Fruit fly (Drosophila melanogaster): Measurements from ENCODE around the gene CG14963.

Gene CG14963

DNA sequence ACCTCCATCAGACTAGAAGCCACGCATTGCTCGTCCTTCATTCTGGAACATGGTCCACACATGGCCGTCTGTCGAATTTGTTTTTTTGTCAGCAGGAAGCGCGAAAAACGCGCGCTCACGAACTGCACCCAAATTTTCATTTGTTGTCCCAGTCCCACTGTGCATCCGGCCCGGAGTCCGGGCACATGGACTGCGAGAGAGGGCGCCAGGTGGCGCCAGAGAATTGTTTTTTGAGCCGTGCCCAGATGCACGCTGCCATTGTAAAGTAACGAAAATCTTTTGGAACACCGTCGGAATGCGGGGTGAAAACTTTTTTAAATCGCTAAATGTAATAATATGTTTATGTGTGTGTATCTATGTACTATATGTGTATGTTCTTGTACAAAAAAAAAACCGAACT lies 14.7 kb downstream of the CG14963 start:
- no peak for TF ChIP-seq hbn (GFP tag; IDR thresholded peaks at IDR 0.05; ENCODE audit: partially characterized antibody)
- no peak for TF ChIP-seq trem (tag; optimal IDR thresholded peaks at IDR 0.05)
- no peak for TF ChIP-seq sisA (GFP tag; IDR thresholded peaks at IDR 0.05)
- no peak for TF ChIP-seq dati (GFP tag; IDR thresholded peaks at IDR 0.05)
- no peak for TF ChIP-seq CG13296 (GFP tag; optimal IDR thresholded peaks at IDR 0.05)
- no peak for TF ChIP-seq CG18011 (GFP tag; optimal IDR thresholded peaks at IDR 0.05)
- TF ChIP-seq CG12104 (GFP tag; optimal IDR thresholded peaks at IDR 0.05), result no peak
- no peak for TF ChIP-seq toy (GFP tag; IDR thresholded peaks at IDR 0.05)
- no peak for TF ChIP-seq MTF-1 (GFP tag; optimal IDR thresholded peaks at IDR 0.05; ENCODE audit: borderline replicate concordance)
- no peak for TF ChIP-seq lov (optimal IDR thresholded peaks at IDR 0.05)
- no peak for TF ChIP-seq lov (GFP tag; IDR thresholded peaks at IDR 0.05)
- TF ChIP-seq CG33557 (GFP tag; optimal IDR thresholded peaks at IDR 0.05), result no peak
- no peak for TF ChIP-seq dmrt99B (tag; optimal IDR thresholded peaks at IDR 0.05)
- TF ChIP-seq nau (GFP tag; optimal IDR thresholded peaks at IDR 0.05), result no peak
- TF ChIP-seq cad (GFP tag; optimal IDR thresholded peaks at IDR 0.05), result no peak
- no peak for TF ChIP-seq z (GFP tag; IDR thresholded peaks at IDR 0.05)
- no peak for TF ChIP-seq CG17829 (tag; optimal IDR thresholded peaks at IDR 0.05)
- no peak for TF ChIP-seq Lpt (GFP tag; optimal IDR thresholded peaks at IDR 0.05)
- no peak for TF ChIP-seq CG2202 (tag; optimal IDR thresholded peaks at IDR 0.05)
- no peak for TF ChIP-seq MBD-R2 (GFP tag; IDR thresholded peaks at IDR 0.05)
- TF ChIP-seq Hr78 (GFP tag; optimal IDR thresholded peaks at IDR 0.05), result no peak

- peak; percentile 53 for TF ChIP-seq Med (GFP tag)
- TF ChIP-seq Stat92E (GFP tag; optimal IDR thresholded peaks at IDR 0.05), result no peak
- peak in 1 of 2 experiments; percentile 91 for TF ChIP-seq Dfd (GFP tag; optimal IDR thresholded peaks at IDR 0.05)
- no peak for TF ChIP-seq ase (GFP tag; IDR thresholded peaks at IDR 0.05)
- TF ChIP-seq Sry-β (GFP tag; optimal IDR thresholded peaks at IDR 0.05), result no peak
- TF ChIP-seq CG5953 (GFP tag; IDR thresholded peaks at IDR 0.05), result 0 out of 2 replicates have a peak, but pooled peaks have one; percentile 4
- 0 out of 2 replicates have a peak, but pooled peaks have one; percentile 21 for TF ChIP-seq CG42726 (GFP tag; IDR thresholded peaks at IDR 0.05; ENCODE audit: partially characterized antibody)
- TF ChIP-seq Ets65A (GFP tag), result peak; percentile 86
- TF ChIP-seq CG30403 (GFP tag; optimal IDR thresholded peaks at IDR 0.05), result no peak
- TF ChIP-seq sob (GFP tag; IDR thresholded peaks at IDR 0.05), result 0 out of 2 replicates have a peak, but pooled peaks have one; percentile 29
- TF ChIP-seq CG3995 (GFP tag; optimal IDR thresholded peaks at IDR 0.05), result no peak
Observed at dm6 chr3L:3150376-3150775, 22.0 kb downstream of the CG14963 start.

- TF ChIP-seq zf30C (GFP tag; optimal IDR thresholded peaks at IDR 0.05) (no peak), Mrtf (GFP tag; IDR thresholded peaks at IDR 0.05) (no peak), Med (GFP tag) (peak; percentile 12), eyg (GFP tag; optimal IDR thresholded peaks at IDR 0.05) (peak; percentile 1), Dref (GFP tag; IDR thresholded peaks at IDR 0.05) (peak; percentile 46), CG7987 (GFP tag; optimal IDR thresholded peaks at IDR 0.05) (no peak), abd-A (tag; optimal IDR thresholded peaks at IDR 0.05) (peak; percentile 99), crol (GFP tag; IDR thresholded peaks at IDR 0.05) (peak; percentile 92), tio (GFP tag; optimal IDR thresholded peaks at IDR 0.05) (no peak), Rfx (GFP tag; IDR thresholded peaks at IDR 0.05) (peak; percentile 27; the same call in 1 of the 2 replicates), ftz-f1 (GFP tag; optimal IDR thresholded peaks at IDR 0.05) (peak; percentile 98), unc-4 (GFP tag; IDR thresholded peaks at IDR 0.05; ENCODE audit: partially characterized antibody) (peak; percentile 42), CG4360 (GFP tag; IDR thresholded peaks at IDR 0.05) (peak; percentile 86), kay (GFP tag; optimal IDR thresholded peaks at IDR 0.05) (peak; percentile 8), crc (GFP tag; optimal IDR thresholded peaks at IDR 0.05) (no peak), CG12299 (tag; optimal IDR thresholded peaks at IDR 0.05) (peak; percentile 12), ewg (GFP tag; optimal IDR thresholded peaks at IDR 0.05) (peak; percentile 10), CG3995 (GFP tag; optimal IDR thresholded peaks at IDR 0.05) (peak; percentile 38), CG4707 (GFP tag; optimal IDR thresholded peaks at IDR 0.05) (no peak)
Observed at dm6 chr3L:3149060-3149872, 23.1 kb downstream of the CG14963 start.
